Fruit fly (Drosophila melanogaster) whole organism, embryonic: ENCODE results near the gene RpL35.
A peak's percentile ranks its signal among the peaks of the same experiment; 100 is the strongest.

Source experiments
- Asciz ChIP-seq: fragments of 200-800 bp; sonication (Bioruptor generic); optimal IDR thresholded peaks from 2 replicates; lab custom pipeline; 2017; ENCODE audit warnings: missing biosample characterization, mild to moderate bottlenecking, missing genetic modification characterization, missing genetic modification reagents
- B-H2 ChIP-seq: fragments of 200-800 bp; sonication (Bioruptor generic); optimal IDR thresholded peaks from 2 replicates; lab custom pipeline; 2018; ENCODE audit warnings: missing biosample characterization, mild to moderate bottlenecking, missing genetic modification characterization
- CG10147 ChIP-seq: fragments of 200-800 bp; sonication (Bioruptor generic); optimal IDR thresholded peaks from 2 replicates; lab custom pipeline; 2019; ENCODE audit warnings: missing biosample characterization, mild to moderate bottlenecking, missing genetic modification characterization, moderate library complexity
- CG11085 ChIP-seq: fragments of 200-800 bp; sonication (Bioruptor generic); IDR thresholded peaks from 2 replicates; pipeline ENCODE4 v1.3.6; 2022; ENCODE audit warnings: missing biosample characterization, missing genetic modification characterization
- CG11093 ChIP-seq: fragments of 200-800 bp; sonication (Bioruptor generic); IDR thresholded peaks from 3 replicates; pipeline ENCODE4 v1.3.6; 2022; ENCODE audit warnings: missing biosample characterization, missing genetic modification characterization
- CG11398 ChIP-seq: fragments of 200-800 bp; sonication (Bioruptor generic); optimal IDR thresholded peaks from 2 replicates; lab custom pipeline; 2016; ENCODE audit warnings: missing biosample characterization, missing genetic modification characterization
- CG11723 ChIP-seq: fragments of 200-800 bp; sonication (Bioruptor generic); optimal IDR thresholded peaks from 2 replicates; lab custom pipeline; 2017; ENCODE audit warnings: missing biosample characterization, mild to moderate bottlenecking, missing genetic modification characterization
- CG13296 ChIP-seq: fragments of 200-800 bp; sonication (Bioruptor generic); optimal IDR thresholded peaks from 3 replicates; lab custom pipeline; 2018; ENCODE audit warnings: missing biosample characterization, mild to moderate bottlenecking, missing genetic modification characterization
- CG13775 ChIP-seq: fragments of 200-800 bp; sonication (Bioruptor generic); optimal IDR thresholded peaks from 3 replicates; lab custom pipeline; 2017; ENCODE audit warnings: missing biosample characterization, mild to moderate bottlenecking, missing genetic modification characterization
- CG14710 ChIP-seq: fragments of 200-800 bp; sonication (Bioruptor generic); optimal IDR thresholded peaks from 3 replicates; lab custom pipeline; 2019; ENCODE audit warnings: missing biosample characterization, mild to moderate bottlenecking, missing genetic modification characterization, moderate library complexity
- CG1602 ChIP-seq: fragments of 200-800 bp; sonication (Bioruptor generic); optimal IDR thresholded peaks from 3 replicates; lab custom pipeline; 2016; ENCODE audit warnings: missing biosample characterization, missing genetic modification characterization
- CG17361 ChIP-seq: fragments of 200-800 bp; sonication (Bioruptor generic); IDR thresholded peaks from 3 replicates; pipeline ENCODE4 v1.3.6; 2022; ENCODE audit warnings: missing biosample characterization, missing genetic modification characterization
- CG17802 ChIP-seq: fragments of 200-800 bp; sonication (Bioruptor generic); optimal IDR thresholded peaks from 2 replicates; lab custom pipeline; 2018; ENCODE audit warnings: missing biosample characterization, mild to moderate bottlenecking, missing genetic modification characterization, moderate library complexity
- CG2116 ChIP-seq: fragments of 200-800 bp; sonication (Bioruptor generic); optimal IDR thresholded peaks from 3 replicates; lab custom pipeline; 2018; ENCODE audit warnings: missing biosample characterization, mild to moderate bottlenecking, missing genetic modification characterization
- CG34376 ChIP-seq: fragments of 200-800 bp; sonication (Bioruptor generic); optimal IDR thresholded peaks from 2 replicates; lab custom pipeline; 2018; ENCODE audit warnings: missing biosample characterization, mild to moderate bottlenecking, missing genetic modification characterization
- CG4360 ChIP-seq: fragments of 200-800 bp; sonication (Bioruptor generic); IDR thresholded peaks from 2 replicates; pipeline ENCODE4 v1.3.6; 2022; ENCODE audit warnings: missing biosample characterization, missing genetic modification characterization
- CG5180 ChIP-seq: fragments of 200-800 bp; sonication (Bioruptor generic); optimal IDR thresholded peaks from 3 replicates; lab custom pipeline; 2017; ENCODE audit warnings: missing biosample characterization, missing genetic modification characterization, mild to moderate bottlenecking, moderate library complexity, missing genetic modification reagents
- CG5953 ChIP-seq: fragments of 200-800 bp; sonication (Bioruptor generic); IDR thresholded peaks from 2 replicates; pipeline ENCODE4 v1.3.6; 2022; ENCODE audit warnings: missing biosample characterization, missing genetic modification characterization
- CG6654 ChIP-seq: fragments of 200-800 bp; sonication (Bioruptor generic); optimal IDR thresholded peaks from 2 replicates; lab custom pipeline; 2017; ENCODE audit warnings: missing biosample characterization, mild to moderate bottlenecking, missing genetic modification characterization
- Camta ChIP-seq: fragments of 200-800 bp; sonication (Bioruptor generic); optimal IDR thresholded peaks from 2 replicates; lab custom pipeline; 2016; ENCODE audit warnings: missing biosample characterization, missing genetic modification characterization
- Fer3 ChIP-seq: fragments of 200-800 bp; sonication (Bioruptor generic); optimal IDR thresholded peaks from 2 replicates; lab custom pipeline; 2018; ENCODE audit warnings: missing biosample characterization, mild to moderate bottlenecking, missing genetic modification characterization, moderate library complexity
- H2.0 ChIP-seq: fragments of 200-800 bp; sonication (Bioruptor generic); IDR thresholded peaks from 2 replicates; pipeline ENCODE4 v1.3.6; 2022; ENCODE audit warnings: missing biosample characterization, missing genetic modification characterization
- Hey ChIP-seq: fragments of 200-800 bp; sonication (Bioruptor generic); optimal IDR thresholded peaks from 3 replicates; lab custom pipeline; 2018; ENCODE audit warnings: missing biosample characterization, mild to moderate bottlenecking, missing genetic modification characterization
- Lhr ChIP-seq: fragments of 200-800 bp; sonication (Bioruptor generic); optimal IDR thresholded peaks from 3 replicates; lab custom pipeline; 2017; ENCODE audit warnings: mild to moderate bottlenecking, missing biosample characterization, missing genetic modification reagents, missing genetic modification characterization
- Lpt ChIP-seq: fragments of >200 bp; optimal IDR thresholded peaks from 2 replicates; lab custom pipeline; 2018; ENCODE audit warnings: missing biosample characterization, missing genetic modification characterization
- Pdp1 ChIP-seq, 2 experiments: fragments of 200-800 bp; sonication (Bioruptor generic); optimal IDR thresholded peaks; 3 replicates each; lab custom pipeline; 2016; ENCODE audit warnings: missing biosample characterization in 2 of 2, missing genetic modification characterization in 2 of 2, mild to moderate bottlenecking in 1 of 2, moderate library complexity in 1 of 2
- Sry-β ChIP-seq: fragments of 200-800 bp; sonication (Bioruptor generic); optimal IDR thresholded peaks from 2 replicates; lab custom pipeline; 2018; ENCODE audit warnings: missing biosample characterization, mild to moderate bottlenecking, missing genetic modification characterization, moderate library complexity
- Trl ChIP-seq, 3 experiments: fragments of >200 bp in 2 of 3; fragments of 200-800 bp in 1 of 3; sonication (Bioruptor generic) in 1 of 3; optimal IDR thresholded peaks; 2 replicates in 1 of 3; 3 replicates in 2 of 3; lab custom pipeline; 2016 to 2017; ENCODE audit warnings: missing biosample characterization in 1 of 3, missing genetic modification characterization in 1 of 3
- Vsx1 ChIP-seq: fragments of 200-800 bp; sonication (Bioruptor generic); optimal IDR thresholded peaks from 2 replicates; lab custom pipeline; 2017; ENCODE audit warnings: missing biosample characterization, mild to moderate bottlenecking, missing genetic modification characterization, missing genetic modification reagents
- ab ChIP-seq: fragments of 200-800 bp; sonication (Bioruptor generic); optimal IDR thresholded peaks from 2 replicates; lab custom pipeline; 2016; ENCODE audit warnings: missing biosample characterization, missing genetic modification characterization
- amos ChIP-seq: fragments of 200-800 bp; sonication (Bioruptor generic); IDR thresholded peaks from 2 replicates; pipeline ENCODE4 v1.3.6; 2022; ENCODE audit warnings: missing biosample characterization, missing genetic modification characterization; ENCODE audit not compliant: partially characterized antibody
- bsh ChIP-seq, 2 experiments: fragments of 200-800 bp; sonication (Bioruptor generic); optimal IDR thresholded peaks; 2 replicates each; lab custom pipeline; 2017 to 2018; ENCODE audit warnings: mild to moderate bottlenecking in 2 of 2, missing biosample characterization in 2 of 2, missing genetic modification characterization in 2 of 2, moderate library complexity in 1 of 2
- cas ChIP-seq: fragments of 200-800 bp; sonication (Bioruptor generic); IDR thresholded peaks from 2 replicates; pipeline ENCODE4 v1.3.6; 2022; ENCODE audit warnings: missing biosample characterization, missing genetic modification characterization
- chif ChIP-seq, 2 experiments: fragments of 200-800 bp; sonication (Bioruptor generic); optimal IDR thresholded peaks; 3 replicates each; lab custom pipeline; 2016; ENCODE audit warnings: missing biosample characterization in 2 of 2, missing genetic modification characterization in 2 of 2
- chn ChIP-seq: fragments of 200-800 bp; sonication (Bioruptor generic); optimal IDR thresholded peaks from 2 replicates; lab custom pipeline; 2016; ENCODE audit warnings: missing biosample characterization, missing genetic modification characterization
- crp ChIP-seq, 2 experiments: fragments of 200-800 bp; sonication (Bioruptor generic); optimal IDR thresholded peaks; 2 replicates in 1 of 2; 3 replicates in 1 of 2; lab custom pipeline; 2017; ENCODE audit warnings: missing biosample characterization in 2 of 2, missing genetic modification characterization in 2 of 2, mild to moderate bottlenecking in 1 of 2, moderate library complexity in 1 of 2
- emc ChIP-seq: fragments of 200-800 bp; sonication (Bioruptor generic); optimal IDR thresholded peaks from 2 replicates; lab custom pipeline; 2016; ENCODE audit warnings: missing biosample characterization, missing genetic modification characterization
- en ChIP-seq: fragments of 200-800 bp; sonication (Bioruptor generic); optimal IDR thresholded peaks from 2 replicates; lab custom pipeline; 2016; ENCODE audit warnings: missing biosample characterization, missing genetic modification characterization
- eve ChIP-seq, 2 experiments: fragments of >200 bp; optimal IDR thresholded peaks; 2 replicates each; lab custom pipeline; 2017; ENCODE audit warnings: missing biosample characterization in 2 of 2, missing genetic modification characterization in 2 of 2
- grn ChIP-seq: fragments of 200-800 bp; sonication (Bioruptor generic); optimal IDR thresholded peaks from 3 replicates; lab custom pipeline; 2017; ENCODE audit warnings: missing biosample characterization, missing genetic modification characterization
- gro ChIP-seq: fragments of 200-800 bp; sonication (Bioruptor generic); optimal IDR thresholded peaks from 2 replicates; lab custom pipeline; 2016; ENCODE audit warnings: missing biosample characterization, missing genetic modification characterization
- gsb ChIP-seq: fragments of 200-800 bp; sonication (Bioruptor generic); IDR thresholded peaks from 2 replicates; pipeline ENCODE4 v1.3.6; 2022; ENCODE audit warnings: missing biosample characterization, missing genetic modification characterization
- jigr1 ChIP-seq: fragments of 200-800 bp; sonication (Bioruptor generic); IDR thresholded peaks from 3 replicates; pipeline ENCODE4 v1.3.6; 2022; ENCODE audit warnings: missing biosample characterization, missing genetic modification characterization
- nom ChIP-seq: fragments of 200-800 bp; sonication (Bioruptor generic); optimal IDR thresholded peaks from 2 replicates; lab custom pipeline; 2017; ENCODE audit warnings: missing biosample characterization, missing genetic modification characterization, mild to moderate bottlenecking, moderate library complexity, missing genetic modification reagents
- oc ChIP-seq: fragments of 200-800 bp; sonication (Bioruptor generic); optimal IDR thresholded peaks from 2 replicates; lab custom pipeline; 2018; ENCODE audit warnings: missing biosample characterization, mild to moderate bottlenecking, missing genetic modification characterization, moderate library complexity
- sc ChIP-seq, 3 experiments: fragments of >200 bp in 2 of 3; fragments of 200-800 bp in 1 of 3; sonication (Bioruptor generic) in 1 of 3; optimal IDR thresholded peaks; 2 replicates in 2 of 3; 3 replicates in 1 of 3; lab custom pipeline; 2017; ENCODE audit warnings: mild to moderate bottlenecking in 1 of 3, missing biosample characterization in 1 of 3, missing genetic modification characterization in 1 of 3, missing genetic modification reagents in 1 of 3
- sd ChIP-seq: fragments of 200-800 bp; sonication (Bioruptor generic); optimal IDR thresholded peaks from 3 replicates; lab custom pipeline; 2018; ENCODE audit warnings: missing biosample characterization, mild to moderate bottlenecking, missing genetic modification characterization, moderate library complexity
- tin ChIP-seq: fragments of 200-800 bp; sonication (Bioruptor generic); optimal IDR thresholded peaks from 3 replicates; lab custom pipeline; 2016; ENCODE audit warnings: missing biosample characterization, missing genetic modification characterization

RpL35 gene

DNA sequence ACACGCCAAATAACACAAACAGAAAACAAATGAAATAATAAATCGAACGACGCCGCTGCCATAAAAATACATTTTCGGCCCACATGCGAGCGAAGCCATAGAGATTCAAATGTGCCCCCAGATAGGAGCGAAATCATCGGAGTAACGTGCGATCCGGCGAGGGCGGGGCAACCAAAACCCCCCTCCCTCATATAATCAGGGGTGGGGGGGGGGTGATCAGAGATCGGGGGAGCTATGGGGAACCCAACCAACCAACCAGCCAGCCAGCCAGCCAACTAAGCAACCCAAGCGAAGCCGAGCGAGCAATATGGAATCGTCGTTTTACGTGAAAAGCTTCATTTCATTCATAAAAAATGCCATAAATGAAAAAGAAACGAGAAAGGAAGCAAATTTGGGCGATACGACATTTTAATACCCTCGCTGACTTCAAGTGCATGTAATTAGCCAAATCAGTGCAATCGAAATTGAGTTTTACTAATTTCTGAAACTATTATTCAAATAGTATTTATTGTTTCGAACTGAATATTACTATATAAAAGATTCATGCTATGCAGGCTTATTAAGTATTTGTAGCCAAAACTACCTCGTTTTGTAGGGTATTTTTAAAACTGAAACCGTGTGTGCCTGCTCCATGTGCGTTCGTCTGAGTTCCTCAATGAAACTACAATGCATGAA is 27.8 kb downstream of the RpL35 start (continued):
- TF ChIP-seq eve (GFP tag; optimal IDR thresholded peaks at IDR 0.05; lab: Kevin White, UChicago) (no peak), chif (GFP tag; optimal IDR thresholded peaks at IDR 0.05; lab: Kevin White, UChicago) (peak; percentile 65 to 68), CG1602 (GFP tag; lab: Kevin White, UChicago) (peak; percentile 52), CG34376 (GFP tag; lab: Kevin White, UChicago) (no peak), chn (GFP tag; lab: Kevin White, UChicago) (peak; percentile 46), sd (tag; lab: Kevin White, UChicago) (peak; percentile 5), CG6654 (GFP tag; lab: Kevin White, UChicago) (peak; percentile 31), CG11723 (GFP tag; lab: Kevin White, UChicago) (peak; percentile 26), oc (peak; percentile 22), Lhr (GFP tag; lab: Kevin White, UChicago) (no peak), Camta (GFP tag; lab: Kevin White, UChicago) (no peak), B-H2 (GFP tag; lab: Kevin White, UChicago) (no peak), CG11085 (GFP tag; lab: Robert Waterston, UW) (no peak), gro (peak; percentile 35), Asciz (GFP tag; lab: Kevin White, UChicago) (peak; percentile 66), CG13775 (peak; percentile 17), CG11398 (no peak), Vsx1 (GFP tag; lab: Kevin White, UChicago) (peak; percentile 78), emc (no peak), CG13296 (no peak), gsb (GFP tag; lab: Robert Waterston, UW) (no peak), tin (GFP tag; lab: Kevin White, UChicago) (peak; percentile 58), Trl (optimal IDR thresholded peaks at IDR 0.05; lab: Kevin White, UChicago) (no peak), Trl (GFP tag; optimal IDR thresholded peaks at IDR 0.05; lab: Kevin White, UChicago) (peak; percentile 8), jigr1 (GFP tag; lab: Robert Waterston, UW) (peak; percentile 41; the same call in 1 of the 3 replicates), cas (GFP tag; lab: Robert Waterston, UW) (no peak), sc (optimal IDR thresholded peaks at IDR 0.05; lab: Kevin White, UChicago) (no peak), sc (GFP tag; optimal IDR thresholded peaks at IDR 0.05; lab: Kevin White, UChicago) (peak; percentile 55), H2.0 (no peak), crp (GFP tag; optimal IDR thresholded peaks at IDR 0.05; lab: Kevin White, UChicago) (no peak), CG5953 (0 out of 2 replicates have a peak, but pooled peaks have one; percentile 33), nom (GFP tag; lab: Kevin White, UChicago) (no peak), Sry-β (no peak), amos (GFP tag; lab: Robert Waterston, UW) (no peak), CG11093 (no peak), Fer3 (tag; lab: Kevin White, UChicago) (peak; percentile 43), CG17802 (no peak), Pdp1 (GFP tag; optimal IDR thresholded peaks at IDR 0.05; lab: Kevin White, UChicago) (peak; percentile 47 to 57), CG4360 (GFP tag; lab: Robert Waterston, UW) (peak; percentile 12; the same call in 1 of the 2 replicates), ab (GFP tag; lab: Kevin White, UChicago) (no peak), bsh (GFP tag; optimal IDR thresholded peaks at IDR 0.05; lab: Kevin White, UChicago) (peak in 1 of 2 experiments; percentile 81), en (GFP tag; lab: Kevin White, UChicago) (no peak), CG17361 (peak; percentile 82), CG5180 (peak; percentile 73), grn (GFP tag; lab: Kevin White, UChicago) (no peak), CG10147 (peak; percentile 50), CG2116 (no peak), Hey (no peak), Lpt (GFP tag; lab: Kevin White, UChicago) (no peak), CG14710 (peak; percentile 46)
